Worm (Caenorhabditis elegans): ENCODE data around the gene Y22D7AL.15.

Gene Y22D7AL.15

ce11 chrIII:1634270-1634669 is 25.4 kb downstream of the Y22D7AL.15 start, which contains the start of gene Y22D7AL.11:
Gene Y22D7AL.11, minus strand, starts transcription at chrIII:1634370.
- TF ChIP-seq aly-2 (tag; optimal IDR thresholded peaks at IDR 0.05) (no peak), nhr-85 (tag) (no peak), hlh-4 (tag; optimal IDR thresholded peaks at IDR 0.05) (no peak), pax-3 (tag; optimal IDR thresholded peaks at IDR 0.05) (no peak), efl-3 (GFP tag; optimal IDR thresholded peaks at IDR 0.05) (no peak), lsy-2 (tag; optimal IDR thresholded peaks at IDR 0.05) (no peak), ceh-88 (GFP tag; IDR thresholded peaks at IDR 0.05) (no peak), ceh-82 (tag; optimal IDR thresholded peaks at IDR 0.05) (no peak), zip-4 (GFP tag; optimal IDR thresholded peaks at IDR 0.05) (no peak), dsc-1 (tag; optimal IDR thresholded peaks at IDR 0.05) (no peak), ceh-8 (GFP tag; optimal IDR thresholded peaks at IDR 0.05) (no peak), lin-14 (GFP tag; optimal IDR thresholded peaks at IDR 0.05) (no peak), egl-13 (tag; optimal IDR thresholded peaks at IDR 0.05) (no peak), C16A3.4 (tag; optimal IDR thresholded peaks at IDR 0.05) (no peak)

- TF ChIP-seq nhr-85 (tag) (peak; percentile 52), nhr-84 (tag; optimal IDR thresholded peaks at IDR 0.05) (no peak), ets-5 (GFP tag; IDR thresholded peaks at IDR 0.05) (no peak), lin-39 (tag; optimal IDR thresholded peaks at IDR 0.05) (no peak), skn-1 (tag; optimal IDR thresholded peaks at IDR 0.05) (no peak), alr-1 (tag; optimal IDR thresholded peaks at IDR 0.05; ENCODE audit: borderline replicate concordance) (no peak), efl-1 (optimal IDR thresholded peaks at IDR 0.05) (no peak), efl-1 (GFP tag; optimal IDR thresholded peaks at IDR 0.05 in 1 of 2) (peak in 1 of 2 experiments; percentile 13), Y116A8C.19 (tag; optimal IDR thresholded peaks at IDR 0.05; ENCODE audit: borderline replicate concordance) (no peak)
Observed at ce11 chrIII:1626524-1626923, 33.1 kb downstream of the Y22D7AL.15 start, which contains the start of gene Y22D7AL.4. Gene Y22D7AL.4, plus strand, starts transcription at chrIII:1626632.

ce11 chrIII:1625660-1626275 is 33.9 kb downstream of the Y22D7AL.15 start:
- TF ChIP-seq efl-1 (optimal IDR thresholded peaks at IDR 0.05) (no peak), efl-1 (GFP tag; optimal IDR thresholded peaks at IDR 0.05 in 1 of 2) (peak in 1 of 2 experiments; percentile 70), unc-62 (GFP tag; optimal IDR thresholded peaks at IDR 0.05) (no peak)

- TF ChIP-seq grh-1 (GFP tag; IDR thresholded peaks at IDR 0.05) (no peak), zip-4 (GFP tag; optimal IDR thresholded peaks at IDR 0.05) (no peak), ets-5 (GFP tag; IDR thresholded peaks at IDR 0.05) (no peak), blmp-1 (tag; optimal IDR thresholded peaks at IDR 0.05) (peak; percentile 25), lin-14 (GFP tag; optimal IDR thresholded peaks at IDR 0.05) (peak; percentile 7), tbx-2 (tag; optimal IDR thresholded peaks at IDR 0.05) (no peak), nhr-90 (tag; optimal IDR thresholded peaks at IDR 0.05; ENCODE audit: poor library complexity) (peak; percentile 43), nhr-71 (tag; optimal IDR thresholded peaks at IDR 0.05) (peak; percentile 79), snu-23 (GFP tag; optimal IDR thresholded peaks at IDR 0.05) (peak; percentile 58), elt-2 (tag; optimal IDR thresholded peaks at IDR 0.05) (peak; percentile 42), mep-1 (tag; optimal IDR thresholded peaks at IDR 0.05) (peak; percentile 17), ceh-90 (tag; optimal IDR thresholded peaks at IDR 0.05) (no peak), elt-3 (tag; optimal IDR thresholded peaks at IDR 0.05) (peak in 3 of 6 experiments; percentile 12 to 67 (median 62)), nhr-19 (GFP tag; conservative IDR thresholded peaks at IDR 0.05) (peak; percentile 42), nhr-20 (tag; optimal IDR thresholded peaks at IDR 0.05) (peak; percentile 46), efl-1 (optimal IDR thresholded peaks at IDR 0.05) (no peak), efl-1 (GFP tag; optimal IDR thresholded peaks at IDR 0.05 in 1 of 2) (peak in 1 of 2 experiments; percentile 15), dpl-1 (GFP tag; optimal IDR thresholded peaks at IDR 0.05) (no peak), lsy-2 (tag; optimal IDR thresholded peaks at IDR 0.05) (peak in 1 of 2 experiments; percentile 7), ztf-4 (tag; optimal IDR thresholded peaks at IDR 0.05) (peak; percentile 18), ama-1 (optimal IDR thresholded peaks at IDR 0.05) (peak; percentile 29), lin-15B (tag; optimal IDR thresholded peaks at IDR 0.05) (no peak)
Observed at ce11 chrIII:1622329-1622728, 37.3 kb downstream of the Y22D7AL.15 start.

Measured in whole organism, L1 larva.